Worm (Caenorhabditis elegans) whole organism, L4/young adult: Measurements from ENCODE around the gene madf-5.

Experiments
- W03F9.2 ChIP-seq: fragments of 150-350 bp; optimal IDR thresholded peaks from 2 replicates; lab custom pipeline; 2014; ENCODE audit warnings: missing biosample characterization, missing genetic modification characterization
- dao-5 ChIP-seq: sonication (generic microtip); optimal IDR thresholded peaks from 2 replicates; lab custom pipeline; 2016; ENCODE audit warnings: missing genotype, missing genetic modification characterization, moderate library complexity, missing compliant biosample characterization
- him-1 ChIP-seq: sonication (generic microtip); optimal IDR thresholded peaks from 2 replicates; lab custom pipeline; 2016; ENCODE audit warnings: missing genotype, missing genetic modification reagents, missing genetic modification characterization, missing compliant biosample characterization

- no peak for TF ChIP-seq him-1 (tag; lab: Kevin White, UChicago)
- TF ChIP-seq dao-5 (tag; lab: Kevin White, UChicago): no peak
- TF ChIP-seq W03F9.2 (tag; lab: Kevin White, UChicago): no peak
Measured at ce11 chrII:14605479-14605878, 32.1 kb downstream of the madf-5 start, which contains the start of gene F19H8.2.
